Worm (Caenorhabditis elegans) whole organism, L2 larva: ENCODE measurements around the gene F37B12.1.

Experiments used
- alr-1 ChIP-seq: fragments of 150-350 bp; optimal IDR thresholded peaks from 2 replicates; lab custom pipeline; 2014; ENCODE audit warnings: missing biosample characterization, missing genetic modification characterization
- lin-13 ChIP-seq: fragments of 150-350 bp; optimal IDR thresholded peaks from 2 replicates; lab custom pipeline; 2014; ENCODE audit warnings: missing biosample characterization, missing genetic modification reagents, missing genetic modification characterization
- lin-39 ChIP-seq: fragments of 150-350 bp; optimal IDR thresholded peaks from 2 replicates; lab custom pipeline; 2014; ENCODE audit warnings: missing biosample characterization, missing genetic modification reagents, missing genetic modification characterization
- nhr-129 ChIP-seq: fragments of 150-350 bp; optimal IDR thresholded peaks from 2 replicates; lab custom pipeline; 2014; ENCODE audit warnings: missing biosample characterization, missing genetic modification characterization
- nhr-23 ChIP-seq: fragments of 150-350 bp; optimal IDR thresholded peaks from 2 replicates; lab custom pipeline; 2014; ENCODE audit warnings: missing biosample characterization, missing genetic modification reagents, missing genetic modification characterization
- nhr-6 ChIP-seq: fragments of 150-350 bp; optimal IDR thresholded peaks from 2 replicates; lab custom pipeline; 2014; ENCODE audit warnings: missing biosample characterization, missing genetic modification characterization
- ztf-11 ChIP-seq: sonication (generic microtip); optimal IDR thresholded peaks from 2 replicates; lab custom pipeline; 2017; ENCODE audit warnings: missing biosample characterization, missing genetic modification characterization

Gene F37B12.1

DNA sequence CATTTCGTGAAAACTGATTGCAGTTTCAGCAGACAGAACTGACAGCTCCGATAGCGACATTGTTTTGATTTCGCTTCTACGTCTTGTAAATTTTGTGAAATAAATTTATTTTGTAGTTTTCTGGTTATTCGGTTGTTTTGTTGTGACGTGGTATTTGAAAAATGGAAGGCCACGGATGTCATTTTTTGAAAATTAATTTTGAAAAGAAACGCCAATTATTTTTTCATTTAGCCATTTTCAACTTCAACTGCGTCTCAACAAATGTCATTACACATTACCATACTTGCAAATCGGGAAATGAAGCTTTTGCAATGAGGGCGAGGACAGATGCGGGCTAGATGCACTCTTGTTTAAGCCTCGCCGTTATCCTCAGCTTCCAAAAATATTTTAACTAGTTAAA lies 41.1 kb downstream of the F37B12.1 start, which contains the start of gene C18E9.8:
C18E9.8 (minus strand) TSS at position 101 of the 400 bp plus-strand sequence.
- TF ChIP-seq nhr-129 (tag; lab: Kevin White, UChicago): peak; percentile 7
- TF ChIP-seq lin-39 (tag; lab: Kevin White, UChicago): no peak

DNA sequence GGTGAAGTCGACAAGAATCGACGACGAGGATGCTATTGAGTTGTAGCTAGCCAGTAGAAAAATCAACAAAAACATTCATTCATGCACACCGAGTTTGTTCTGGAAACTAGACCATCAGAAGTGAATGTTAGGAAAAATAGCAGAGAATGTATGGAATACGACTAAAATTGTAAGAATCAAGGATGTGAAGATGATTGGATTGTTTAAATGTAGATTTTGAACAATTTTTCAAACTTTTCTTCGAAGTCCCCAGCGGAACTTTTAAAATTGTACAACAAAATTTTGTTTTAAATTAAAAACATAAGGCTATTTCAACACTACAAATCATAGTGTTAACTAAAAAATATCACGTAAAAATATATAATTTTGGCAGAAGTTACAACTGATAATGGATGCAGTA lies 46.4 kb downstream of the F37B12.1 start, which contains the start of gene C18E9.7:
C18E9.7 (minus strand) TSS at position 101 of the 400 bp plus-strand sequence.
- TF ChIP-seq nhr-23 (tag; lab: Kevin White, UChicago) (no peak), ztf-11 (tag; lab: Kevin White, UChicago) (no peak), lin-13 (no peak), alr-1 (tag; lab: Kevin White, UChicago) (no peak), nhr-6 (tag; lab: Kevin White, UChicago) (no peak)
- TF ChIP-seq, all 48 proteins: peak for 0
